Comparison of ENCODE assay signal across 1 fruit fly cellular context in the genomic region with DNA sequence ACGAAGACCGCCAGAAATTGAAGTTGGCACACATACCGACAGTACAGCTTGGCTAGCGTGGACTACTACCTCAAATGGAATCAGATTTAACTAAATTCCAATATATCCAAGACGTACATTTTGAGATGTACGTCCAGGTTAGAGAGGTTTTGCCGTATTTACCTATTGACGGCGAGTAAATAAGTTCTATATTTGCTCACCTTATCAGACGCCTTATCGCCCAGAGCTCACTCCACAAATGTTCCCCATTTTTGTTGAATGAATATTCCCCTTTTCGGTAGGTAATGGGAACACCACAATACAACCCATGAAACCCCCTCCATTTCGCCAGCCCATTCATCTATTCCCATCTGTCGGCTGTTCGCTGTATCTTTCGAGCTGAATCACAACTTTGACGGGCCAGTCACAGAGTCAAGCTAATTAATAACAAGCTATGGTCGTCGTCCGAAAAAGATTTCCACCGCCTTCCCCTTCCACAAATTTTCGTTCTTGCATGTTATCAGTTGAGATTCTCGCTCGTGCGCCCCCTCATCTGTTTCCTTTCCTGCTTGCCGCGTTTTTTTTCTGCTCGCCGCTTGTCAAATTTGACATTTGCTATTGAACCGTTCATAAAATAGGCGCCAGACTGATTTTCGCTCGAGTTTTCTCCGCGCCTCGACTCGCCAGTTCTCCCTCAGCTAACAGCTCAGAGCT.
A peak's percentile ranks its signal among the peaks of the same experiment; 100 is the strongest.
TF ChIP-seq lines count a peak whose summit lies in the region.

No protein-coding gene starts in this region.

TF ChIP-seq in whole organism, embryonic, 481 proteins besides CTCF, POLR2A, EP300 and RAD21 (continued from another document and continues in another):
- TF ChIP-seq CG18011 (GFP tag; optimal IDR thresholded peaks at IDR 0.05; lab: Kevin White, UChicago) (peak; percentile 77), danr (GFP tag; IDR thresholded peaks at IDR 0.05; lab: Robert Waterston, UW) (peak; percentile 89), prd (optimal IDR thresholded peaks at IDR 0.05; lab: Kevin White, UChicago) (no peak), prd (GFP tag; IDR thresholded peaks at IDR 0.05; lab: Robert Waterston, UW) (peak; percentile 91), Deaf1 (tag; optimal IDR thresholded peaks at IDR 0.05; lab: Kevin White, UChicago) (peak; percentile 13), Bgb (GFP tag; IDR thresholded peaks at IDR 0.05; lab: Robert Waterston, UW; ENCODE audit: partially characterized antibody) (no peak), stwl (tag; optimal IDR thresholded peaks at IDR 0.05; lab: Kevin White, UChicago) (peak; percentile 43), CG2129 (GFP tag; IDR thresholded peaks at IDR 0.05; lab: Robert Waterston, UW; ENCODE audit: partially characterized antibody) (no peak), sob (GFP tag; IDR thresholded peaks at IDR 0.05; lab: Robert Waterston, UW) (peak; percentile 93), fd96Cb (tag; optimal IDR thresholded peaks at IDR 0.05; lab: Kevin White, UChicago) (peak; percentile 91), Hmr (GFP tag; optimal IDR thresholded peaks at IDR 0.05; lab: Kevin White, UChicago) (peak; percentile 93), ems (GFP tag; optimal IDR thresholded peaks at IDR 0.05; lab: Kevin White, UChicago) (peak; percentile 94), Sin3A (optimal IDR thresholded peaks at IDR 0.05; lab: Kevin White, UChicago) (no peak), HLH54F (GFP tag; optimal IDR thresholded peaks at IDR 0.05; lab: Kevin White, UChicago) (peak; percentile 74), Ptx1 (GFP tag; IDR thresholded peaks at IDR 0.05; lab: Robert Waterston, UW) (peak; percentile 81), bowl (GFP tag; IDR thresholded peaks at IDR 0.05; lab: Robert Waterston, UW) (peak; percentile 74; the same call in 1 of the 2 replicates), HLH3B (GFP tag; IDR thresholded peaks at IDR 0.05; lab: Robert Waterston, UW) (peak; percentile 93), zfh2 (GFP tag; optimal IDR thresholded peaks at IDR 0.05; lab: Kevin White, UChicago) (peak; percentile 74), CG2202 (tag; optimal IDR thresholded peaks at IDR 0.05; lab: Kevin White, UChicago) (peak; percentile 98), Side (GFP tag; optimal IDR thresholded peaks at IDR 0.05; lab: Kevin White, UChicago) (peak; percentile 97), CG10462 (GFP tag; optimal IDR thresholded peaks at IDR 0.05; lab: Kevin White, UChicago) (peak; percentile 94), Oli (tag; optimal IDR thresholded peaks at IDR 0.05; lab: Kevin White, UChicago) (peak; percentile 80), gfzf (GFP tag; optimal IDR thresholded peaks at IDR 0.05; lab: Kevin White, UChicago) (peak; percentile 17), Sry-δ (GFP tag; optimal IDR thresholded peaks at IDR 0.05; lab: Kevin White, UChicago) (peak; percentile 72), ac (GFP tag; optimal IDR thresholded peaks at IDR 0.05; lab: Kevin White, UChicago) (peak; percentile 98), BtbVII (GFP tag; optimal IDR thresholded peaks at IDR 0.05; lab: Kevin White, UChicago) (peak; percentile 91), ro (GFP tag; IDR thresholded peaks at IDR 0.05; lab: Robert Waterston, UW) (peak; percentile 80), vvl (GFP tag; IDR thresholded peaks at IDR 0.05; lab: Robert Waterston, UW) (peak; percentile 94), onecut (GFP tag; IDR thresholded peaks at IDR 0.05; lab: Robert Waterston, UW) (peak; percentile 93), CG14710 (tag; optimal IDR thresholded peaks at IDR 0.05; lab: Kevin White, UChicago) (peak; percentile 94), CG8478 (optimal IDR thresholded peaks at IDR 0.05; lab: Kevin White, UChicago) (no peak), CG7372 (GFP tag; IDR thresholded peaks at IDR 0.05; lab: Robert Waterston, UW) (peak; percentile 87), CG3995 (GFP tag; optimal IDR thresholded peaks at IDR 0.05; lab: Kevin White, UChicago) (peak; percentile 68), corto (GFP tag; optimal IDR thresholded peaks at IDR 0.05; lab: Kevin White, UChicago) (no peak), Asciz (GFP tag; optimal IDR thresholded peaks at IDR 0.05; lab: Kevin White, UChicago) (peak; percentile 98), seq (GFP tag; IDR thresholded peaks at IDR 0.05; lab: Robert Waterston, UW) (peak; percentile 94), dm (GFP tag; optimal IDR thresholded peaks at IDR 0.05; lab: Kevin White, UChicago) (peak; percentile 81), Nf-YA (GFP tag; IDR thresholded peaks at IDR 0.05; lab: Robert Waterston, UW) (peak; percentile 92), CG12071 (GFP tag; optimal IDR thresholded peaks at IDR 0.05; lab: Kevin White, UChicago) (peak; percentile 94), ash1 (GFP tag; optimal IDR thresholded peaks at IDR 0.05; lab: Kevin White, UChicago) (peak; percentile 96), CG13123 (GFP tag; optimal IDR thresholded peaks at IDR 0.05; lab: Kevin White, UChicago) (peak; percentile 98), grau (tag; optimal IDR thresholded peaks at IDR 0.05; lab: Kevin White, UChicago) (peak; percentile 97), sna (GFP tag; IDR thresholded peaks at IDR 0.05; lab: Robert Waterston, UW; ENCODE audit: partially characterized antibody) (no peak), trem (tag; optimal IDR thresholded peaks at IDR 0.05; lab: Kevin White, UChicago) (peak; percentile 60), CG6272 (GFP tag; IDR thresholded peaks at IDR 0.05; lab: Robert Waterston, UW) (0 out of 2 replicates have a peak, but pooled peaks have one; percentile 8), CG6791 (GFP tag; IDR thresholded peaks at IDR 0.05; lab: Robert Waterston, UW; ENCODE audit: partially characterized antibody) (no peak), Aef1 (GFP tag; IDR thresholded peaks at IDR 0.05; lab: Robert Waterston, UW) (peak; percentile 47; the same call in 2 of the 3 replicates), CG15269 (tag; optimal IDR thresholded peaks at IDR 0.05; lab: Kevin White, UChicago) (peak; percentile 79), dpn (GFP tag; optimal IDR thresholded peaks at IDR 0.05; lab: Kevin White, UChicago) (peak; percentile 87 to 94), fd64A (GFP tag; optimal IDR thresholded peaks at IDR 0.05; lab: Kevin White, UChicago) (peak; percentile 99), CG17385 (GFP tag; optimal IDR thresholded peaks at IDR 0.05; lab: Kevin White, UChicago) (peak; percentile 84), CG6854 (GFP tag; optimal IDR thresholded peaks at IDR 0.05; lab: Kevin White, UChicago) (peak; percentile 83), Atf-2 (GFP tag; optimal IDR thresholded peaks at IDR 0.05; lab: Kevin White, UChicago) (peak; percentile 95), ato (GFP tag; IDR thresholded peaks at IDR 0.05; lab: Robert Waterston, UW; ENCODE audit: partially characterized antibody) (no peak), CG3065 (GFP tag; optimal IDR thresholded peaks at IDR 0.05; lab: Kevin White, UChicago) (peak; percentile 94), sd (tag; optimal IDR thresholded peaks at IDR 0.05; lab: Kevin White, UChicago) (no peak), CG4707 (GFP tag; optimal IDR thresholded peaks at IDR 0.05; lab: Kevin White, UChicago) (peak; percentile 88), CG30431 (GFP tag; optimal IDR thresholded peaks at IDR 0.05; lab: Kevin White, UChicago) (peak; percentile 93), CG14441 (GFP tag; IDR thresholded peaks at IDR 0.05; lab: Robert Waterston, UW) (peak; percentile 85), Dip3 (GFP tag; optimal IDR thresholded peaks at IDR 0.05; lab: Kevin White, UChicago) (peak; percentile 85), CG11723 (GFP tag; optimal IDR thresholded peaks at IDR 0.05; lab: Kevin White, UChicago) (peak; percentile 94), CG6813 (GFP tag; optimal IDR thresholded peaks at IDR 0.05; lab: Kevin White, UChicago) (peak; percentile 97), C15 (GFP tag; IDR thresholded peaks at IDR 0.05; lab: Robert Waterston, UW) (peak; percentile 81), CG1603 (tag; optimal IDR thresholded peaks at IDR 0.05; lab: Kevin White, UChicago) (peak; percentile 96), CG2889 (GFP tag; IDR thresholded peaks at IDR 0.05; lab: Robert Waterston, UW) (peak; percentile 65; the same call in 2 of the 3 replicates), NC2α (GFP tag; optimal IDR thresholded peaks at IDR 0.05; lab: Kevin White, UChicago) (peak; percentile 97), CG7928 (GFP tag; optimal IDR thresholded peaks at IDR 0.05; lab: Kevin White, UChicago) (peak; percentile 63), so (GFP tag; IDR thresholded peaks at IDR 0.05; lab: Robert Waterston, UW) (peak; percentile 95), CG15073 (GFP tag; optimal IDR thresholded peaks at IDR 0.05; lab: Kevin White, UChicago) (peak; percentile 76), CG32532 (GFP tag; IDR thresholded peaks at IDR 0.05; lab: Robert Waterston, UW) (peak; percentile 75), run (tag; optimal IDR thresholded peaks at IDR 0.05; lab: Kevin White, UChicago) (peak; percentile 75), CG2199 (GFP tag; IDR thresholded peaks at IDR 0.05; lab: Robert Waterston, UW) (peak; percentile 42; the same call in 1 of the 3 replicates), Gug (GFP tag; IDR thresholded peaks at IDR 0.05; lab: Robert Waterston, UW) (peak; percentile 78), psq (GFP tag; optimal IDR thresholded peaks at IDR 0.05; lab: Kevin White, UChicago) (peak; percentile 92), vfl (GFP tag; optimal IDR thresholded peaks at IDR 0.05; lab: Kevin White, UChicago) (peak; percentile 61), hkb (optimal IDR thresholded peaks at IDR 0.05; lab: Kevin White, UChicago) (no peak), hkb (GFP tag; IDR thresholded peaks at IDR 0.05; lab: Robert Waterston, UW) (peak; percentile 94), pb (GFP tag; optimal IDR thresholded peaks at IDR 0.05; lab: Kevin White, UChicago) (peak; percentile 86), ttk (GFP tag; IDR thresholded peaks at IDR 0.05; lab: Robert Waterston, UW) (peak; percentile 85; the same call in 1 of the 2 replicates), cad (GFP tag; optimal IDR thresholded peaks at IDR 0.05; lab: Kevin White, UChicago) (no peak), dysf (GFP tag; IDR thresholded peaks at IDR 0.05; lab: Robert Waterston, UW) (peak; percentile 86), stc (GFP tag; IDR thresholded peaks at IDR 0.05; lab: Robert Waterston, UW) (peak; percentile 92), CG12659 (GFP tag; optimal IDR thresholded peaks at IDR 0.05; lab: Kevin White, UChicago) (peak; percentile 94), CG17829 (tag; optimal IDR thresholded peaks at IDR 0.05; lab: Kevin White, UChicago) (peak; percentile 85), slbo (GFP tag; IDR thresholded peaks at IDR 0.05; lab: Robert Waterston, UW) (peak; percentile 83), tup (GFP tag; optimal IDR thresholded peaks at IDR 0.05; lab: Kevin White, UChicago) (peak; percentile 96), CG31224 (GFP tag; IDR thresholded peaks at IDR 0.05; lab: Robert Waterston, UW) (peak; percentile 75), sr (GFP tag; IDR thresholded peaks at IDR 0.05; lab: Robert Waterston, UW) (peak; percentile 93), MBD-R2 (GFP tag; IDR thresholded peaks at IDR 0.05; lab: Robert Waterston, UW) (peak; percentile 79; the same call in 1 of the 2 replicates), CG31388 (GFP tag; optimal IDR thresholded peaks at IDR 0.05; lab: Kevin White, UChicago) (peak; percentile 93), Dfd (GFP tag; optimal IDR thresholded peaks at IDR 0.05; lab: Kevin White, UChicago) (no peak), Doc2 (GFP tag; IDR thresholded peaks at IDR 0.05; lab: Robert Waterston, UW) (no peak; the same call in 1 of the 2 replicates), CG8281 (tag; optimal IDR thresholded peaks at IDR 0.05; lab: Kevin White, UChicago) (peak; percentile 82), CG10147 (GFP tag; optimal IDR thresholded peaks at IDR 0.05; lab: Kevin White, UChicago) (peak; percentile 85), CG13296 (GFP tag; optimal IDR thresholded peaks at IDR 0.05; lab: Kevin White, UChicago) (peak; percentile 86), Poxn (GFP tag; IDR thresholded peaks at IDR 0.05; lab: Robert Waterston, UW) (peak; percentile 50; the same call in 1 of the 2 replicates), CG10274 (GFP tag; optimal IDR thresholded peaks at IDR 0.05; lab: Kevin White, UChicago) (peak; percentile 86), Xrp1 (GFP tag; IDR thresholded peaks at IDR 0.05; lab: Robert Waterston, UW) (peak; percentile 98), CG3163 (GFP tag; optimal IDR thresholded peaks at IDR 0.05; lab: Kevin White, UChicago) (peak; percentile 86), Hey (tag; optimal IDR thresholded peaks at IDR 0.05; lab: Kevin White, UChicago) (peak; percentile 93), CG42726 (GFP tag; IDR thresholded peaks at IDR 0.05; lab: Robert Waterston, UW; ENCODE audit: partially characterized antibody) (no peak), B-H1 (GFP tag; IDR thresholded peaks at IDR 0.05; lab: Robert Waterston, UW) (peak; percentile 92), row (GFP tag; IDR thresholded peaks at IDR 0.05; lab: Robert Waterston, UW) (peak; percentile 83), hb (GFP tag; IDR thresholded peaks at IDR 0.05; lab: Robert Waterston, UW; ENCODE audit: partially characterized antibody) (no peak), insv (GFP tag; optimal IDR thresholded peaks at IDR 0.05; lab: Kevin White, UChicago) (peak; percentile 32 to 82), Rfx (GFP tag; IDR thresholded peaks at IDR 0.05; lab: Robert Waterston, UW) (peak; percentile 86), eve (GFP tag; optimal IDR thresholded peaks at IDR 0.05; lab: Kevin White, UChicago) (peak in 1 of 2 experiments; percentile 97), sqz (GFP tag; optimal IDR thresholded peaks at IDR 0.05; lab: Kevin White, UChicago) (peak; percentile 90), NFAT (GFP tag; IDR thresholded peaks at IDR 0.05; lab: Robert Waterston, UW) (peak; percentile 75), CG11247 (GFP tag; IDR thresholded peaks at IDR 0.05; lab: Robert Waterston, UW) (peak; percentile 88), rib (GFP tag; IDR thresholded peaks at IDR 0.05; lab: Robert Waterston, UW) (peak; percentile 95), dmrt11E (tag; optimal IDR thresholded peaks at IDR 0.05; lab: Kevin White, UChicago) (peak; percentile 91), CG15514 (GFP tag; optimal IDR thresholded peaks at IDR 0.05; lab: Kevin White, UChicago) (peak; percentile 86), CG8359 (GFP tag; optimal IDR thresholded peaks at IDR 0.05; lab: Kevin White, UChicago; ENCODE audit: borderline replicate concordance) (peak; percentile 85), CG9609 (GFP tag; optimal IDR thresholded peaks at IDR 0.05; lab: Kevin White, UChicago) (peak; percentile 94), knrl (GFP tag; IDR thresholded peaks at IDR 0.05; lab: Robert Waterston, UW; ENCODE audit: partially characterized antibody) (no peak), da (GFP tag; optimal IDR thresholded peaks at IDR 0.05; lab: Kevin White, UChicago) (peak; percentile 96), chn (GFP tag; optimal IDR thresholded peaks at IDR 0.05; lab: Kevin White, UChicago) (peak; percentile 89), kah (GFP tag; optimal IDR thresholded peaks at IDR 0.05; lab: Kevin White, UChicago) (peak; percentile 65), CG9215 (GFP tag; IDR thresholded peaks at IDR 0.05; lab: Robert Waterston, UW) (peak; percentile 80), Abd-B (GFP tag; optimal IDR thresholded peaks at IDR 0.05; lab: Kevin White, UChicago) (peak; percentile 69)
